Fruit fly (Drosophila melanogaster): Measurements from ENCODE around the gene Rpt2.

The Rpt2 gene

dm6 chr3R:23921701-23922501 is 9.5 kb downstream of the Rpt2 start (continued):
- TF ChIP-seq CG6791 (GFP tag; IDR thresholded peaks at IDR 0.05; ENCODE audit: partially characterized antibody) (no peak), zen2 (GFP tag; IDR thresholded peaks at IDR 0.05; ENCODE audit: partially characterized antibody) (no peak), CG4360 (GFP tag; IDR thresholded peaks at IDR 0.05) (no peak), unc-4 (GFP tag; IDR thresholded peaks at IDR 0.05; ENCODE audit: partially characterized antibody) (no peak), C15 (GFP tag; IDR thresholded peaks at IDR 0.05) (no peak), vnd (GFP tag; IDR thresholded peaks at IDR 0.05; ENCODE audit: partially characterized antibody) (no peak), seq (GFP tag; IDR thresholded peaks at IDR 0.05) (no peak), Rfx (GFP tag; IDR thresholded peaks at IDR 0.05) (peak; percentile 59), CG8478 (optimal IDR thresholded peaks at IDR 0.05) (no peak), CG31388 (GFP tag; optimal IDR thresholded peaks at IDR 0.05) (no peak), dpn (GFP tag; optimal IDR thresholded peaks at IDR 0.05) (peak in 1 of 2 experiments; percentile 26), Sry-β (GFP tag; optimal IDR thresholded peaks at IDR 0.05) (no peak), CG1529 (GFP tag; optimal IDR thresholded peaks at IDR 0.05) (no peak), ATbp (GFP tag; optimal IDR thresholded peaks at IDR 0.05) (peak; percentile 64), CG11723 (GFP tag; optimal IDR thresholded peaks at IDR 0.05) (no peak), CG10274 (GFP tag; optimal IDR thresholded peaks at IDR 0.05) (no peak), Hsf (GFP tag; optimal IDR thresholded peaks at IDR 0.05) (no peak), CG3995 (GFP tag; optimal IDR thresholded peaks at IDR 0.05) (no peak), bsh (GFP tag; optimal IDR thresholded peaks at IDR 0.05) (peak in 1 of 2 experiments; percentile 47), CG9609 (GFP tag; optimal IDR thresholded peaks at IDR 0.05) (no peak), CkIIα-i1 (GFP tag; IDR thresholded peaks at IDR 0.05) (no peak), CG13775 (GFP tag; optimal IDR thresholded peaks at IDR 0.05) (peak; percentile 10), trh (GFP tag; optimal IDR thresholded peaks at IDR 0.05) (no peak), Hr3 (GFP tag; optimal IDR thresholded peaks at IDR 0.05) (no peak), Sox100B (GFP tag; optimal IDR thresholded peaks at IDR 0.05) (peak; percentile 36), CG2120 (GFP tag; optimal IDR thresholded peaks at IDR 0.05) (peak; percentile 5), CG18764 (GFP tag; optimal IDR thresholded peaks at IDR 0.05) (no peak), Rx (GFP tag; IDR thresholded peaks at IDR 0.05) (peak; percentile 56; the same call in 1 of the 2 replicates), dm (GFP tag; optimal IDR thresholded peaks at IDR 0.05) (no peak), cwo (GFP tag; optimal IDR thresholded peaks at IDR 0.05) (peak; percentile 15), D19A (tag; optimal IDR thresholded peaks at IDR 0.05) (peak; percentile 49), slou (GFP tag; optimal IDR thresholded peaks at IDR 0.05) (no peak), CG11560 (tag; IDR thresholded peaks at IDR 0.05) (no peak), tna (GFP tag; IDR thresholded peaks at IDR 0.05; ENCODE audit: partially characterized antibody) (no peak; the same call in 1 of the 2 replicates), Scr (GFP tag; IDR thresholded peaks at IDR 0.05; ENCODE audit: partially characterized antibody) (peak; percentile 41), NfI (GFP tag; optimal IDR thresholded peaks at IDR 0.05) (peak; percentile 65), fd102C (GFP tag; optimal IDR thresholded peaks at IDR 0.05) (no peak), peb (GFP tag; IDR thresholded peaks at IDR 0.05) (0 out of 2 replicates have a peak, but pooled peaks have one; percentile 22), BtbVII (GFP tag; optimal IDR thresholded peaks at IDR 0.05) (no peak), bab2 (GFP tag; optimal IDR thresholded peaks at IDR 0.05) (no peak), Ptx1 (GFP tag; IDR thresholded peaks at IDR 0.05) (peak; percentile 62), Usf (GFP tag; optimal IDR thresholded peaks at IDR 0.05) (no peak), CG13894 (tag; optimal IDR thresholded peaks at IDR 0.05) (no peak), bcd (GFP tag; optimal IDR thresholded peaks at IDR 0.05) (no peak), z (GFP tag; IDR thresholded peaks at IDR 0.05) (peak; percentile 94), Chrac-16 (GFP tag; optimal IDR thresholded peaks at IDR 0.05) (no peak), CG14441 (GFP tag; IDR thresholded peaks at IDR 0.05) (peak; percentile 63; the same call in 1 of the 2 replicates), CG10267 (tag; optimal IDR thresholded peaks at IDR 0.05) (no peak), Blimp-1 (GFP tag; optimal IDR thresholded peaks at IDR 0.05) (peak; percentile 38)

Data from whole organism, embryonic.